Worm (Caenorhabditis elegans) whole organism, early embryonic: Measurements from ENCODE around the gene K08B12.1.
A peak's percentile ranks its signal among the peaks of the same experiment; 100 is the strongest.

Experiments
- B0310.2 ChIP-seq: sonication (generic microtip); optimal IDR thresholded peaks from 2 replicates; lab custom pipeline; 2016; ENCODE audit warnings: mild to moderate bottlenecking, missing genetic modification characterization, missing compliant biosample characterization
- F13C5.2 ChIP-seq: sonication (generic microtip); optimal IDR thresholded peaks from 2 replicates; lab custom pipeline; 2017; ENCODE audit warnings: mild to moderate bottlenecking, missing genetic modification characterization, inconsistent platforms, missing compliant biosample characterization
- aly-1 ChIP-seq: sonication (generic microtip); optimal IDR thresholded peaks from 2 replicates; lab custom pipeline; 2016; ENCODE audit warnings: missing genetic modification characterization, missing compliant biosample characterization
- ama-1 ChIP-seq: fragments of 150-350 bp; optimal IDR thresholded peaks from 2 replicates; lab custom pipeline; 2014
- ceh-13 ChIP-seq: fragments of 200-800 bp; sonication (Bioruptor generic); optimal IDR thresholded peaks from 2 replicates; lab custom pipeline; 2018; ENCODE audit warnings: mild to moderate bottlenecking, missing genetic modification characterization, missing compliant biosample characterization
- ceh-36 ChIP-seq: sonication (generic microtip); optimal IDR thresholded peaks from 2 replicates; lab custom pipeline; 2016; ENCODE audit warnings: missing genetic modification characterization, inconsistent platforms, missing compliant biosample characterization
- ets-7 ChIP-seq: sonication (generic microtip); optimal IDR thresholded peaks from 2 replicates; lab custom pipeline; 2016; ENCODE audit warnings: missing genotype, missing genetic modification characterization, missing compliant biosample characterization
- flt-1 ChIP-seq: fragments of 200-800 bp; sonication (Bioruptor generic); IDR thresholded peaks from 2 replicates; pipeline ENCODE4 v1.3.6; 2022; ENCODE audit warnings: missing genetic modification characterization, missing compliant biosample characterization
- hmbx-1 ChIP-seq: sonication (generic microtip); optimal IDR thresholded peaks from 2 replicates; lab custom pipeline; 2016; ENCODE audit warnings: mild to moderate bottlenecking, missing genetic modification characterization, missing compliant biosample characterization
- hmg-4 ChIP-seq: fragments of 200-800 bp; sonication (Bioruptor generic); optimal IDR thresholded peaks from 2 replicates; lab custom pipeline; 2018; ENCODE audit warnings: mild to moderate bottlenecking, missing genetic modification characterization, missing compliant biosample characterization
- hnd-1 ChIP-seq: sonication (generic microtip); optimal IDR thresholded peaks from 2 replicates; lab custom pipeline; 2016; ENCODE audit warnings: missing genetic modification characterization, missing compliant biosample characterization
- pes-1 ChIP-seq: fragments of 200-800 bp; sonication (Bioruptor generic); IDR thresholded peaks from 2 replicates; pipeline ENCODE4 v1.3.6; 2022; ENCODE audit warnings: missing genetic modification reagents, missing genetic modification characterization, missing compliant biosample characterization
- scrt-1 ChIP-seq: fragments of 200-800 bp; sonication (Bioruptor generic); IDR thresholded peaks from 2 replicates; pipeline ENCODE4 v1.3.6; 2022; ENCODE audit warnings: missing genetic modification characterization, missing compliant biosample characterization
- sea-1 ChIP-seq: fragments of 200-800 bp; sonication (Bioruptor generic); conservative IDR thresholded peaks from 2 replicates; pipeline ENCODE4 v1.3.6; 2022; ENCODE audit warnings: missing genetic modification characterization, missing compliant biosample characterization
- tbx-11 ChIP-seq: fragments of 200-800 bp; sonication (Bioruptor generic); IDR thresholded peaks from 2 replicates; pipeline ENCODE4 v1.3.6; 2022; ENCODE audit warnings: missing genetic modification characterization, missing compliant biosample characterization
- tbx-37 ChIP-seq: fragments of 200-800 bp; sonication (Bioruptor generic); conservative IDR thresholded peaks from 2 replicates; pipeline ENCODE4 v1.3.6; 2022; ENCODE audit warnings: missing genetic modification reagents, missing genetic modification characterization, missing compliant biosample characterization
- tra-4 ChIP-seq: sonication (generic microtip); optimal IDR thresholded peaks from 2 replicates; lab custom pipeline; 2017; ENCODE audit warnings: missing genetic modification characterization, missing compliant biosample characterization

Gene K08B12.1

DNA sequence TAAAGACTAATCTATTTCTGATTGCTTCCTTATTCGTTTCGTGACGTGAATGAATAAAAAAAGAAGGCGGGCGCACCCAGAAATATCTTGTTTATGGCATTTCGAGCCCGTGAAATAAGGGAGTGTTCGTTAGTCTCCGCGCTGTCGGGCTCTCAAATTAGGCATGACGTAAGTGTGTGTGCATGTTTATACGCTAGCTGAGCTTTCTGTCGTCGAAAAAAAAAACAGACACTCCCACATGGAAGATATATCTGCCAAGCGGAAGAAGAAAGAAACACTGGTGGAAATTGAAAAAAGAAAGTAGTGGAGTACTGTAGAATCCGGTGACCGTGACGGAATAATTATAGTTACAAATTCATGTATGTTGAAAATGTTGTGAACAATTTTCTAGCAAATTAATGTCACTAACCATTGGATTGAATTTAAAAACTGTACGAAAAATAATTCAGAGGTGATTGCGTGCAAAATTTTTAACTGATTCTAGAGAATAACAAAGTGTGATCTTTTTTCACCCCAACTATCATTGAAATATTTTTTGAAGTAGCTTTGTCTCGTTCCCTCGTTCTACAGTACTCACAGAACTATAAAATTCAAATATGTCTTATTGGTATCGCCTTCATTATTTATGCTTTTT, 34.1 kb upstream of the K08B12.1 start:
- TF ChIP-seq B0310.2 (tag; lab: Kevin White, UChicago): no peak
- TF ChIP-seq ceh-36 (tag; lab: Kevin White, UChicago): no peak
- TF ChIP-seq tbx-37: no peak
- TF ChIP-seq scrt-1: no peak
- no peak for TF ChIP-seq hnd-1
- TF ChIP-seq aly-1 (tag; lab: Kevin White, UChicago): no peak
- TF ChIP-seq flt-1 (GFP tag; lab: Robert Waterston, UW): no peak
- TF ChIP-seq ceh-13 (GFP tag; lab: Kevin White, UChicago): no peak
- TF ChIP-seq pes-1 (GFP tag; lab: Robert Waterston, UW): no peak
- TF ChIP-seq hmg-4 (GFP tag; lab: Kevin White, UChicago): no peak
- no peak for TF ChIP-seq F13C5.2 (tag; lab: Kevin White, UChicago)
- TF ChIP-seq tbx-11: no peak
- TF ChIP-seq hmbx-1: no peak
- TF ChIP-seq sea-1 (GFP tag; lab: Robert Waterston, UW): no peak
- TF ChIP-seq tra-4 (tag; lab: Kevin White, UChicago): no peak
- no peak for TF ChIP-seq ama-1 (lab: Kevin White, UChicago)
- no peak for TF ChIP-seq ets-7 (tag; lab: Kevin White, UChicago)

DNA sequence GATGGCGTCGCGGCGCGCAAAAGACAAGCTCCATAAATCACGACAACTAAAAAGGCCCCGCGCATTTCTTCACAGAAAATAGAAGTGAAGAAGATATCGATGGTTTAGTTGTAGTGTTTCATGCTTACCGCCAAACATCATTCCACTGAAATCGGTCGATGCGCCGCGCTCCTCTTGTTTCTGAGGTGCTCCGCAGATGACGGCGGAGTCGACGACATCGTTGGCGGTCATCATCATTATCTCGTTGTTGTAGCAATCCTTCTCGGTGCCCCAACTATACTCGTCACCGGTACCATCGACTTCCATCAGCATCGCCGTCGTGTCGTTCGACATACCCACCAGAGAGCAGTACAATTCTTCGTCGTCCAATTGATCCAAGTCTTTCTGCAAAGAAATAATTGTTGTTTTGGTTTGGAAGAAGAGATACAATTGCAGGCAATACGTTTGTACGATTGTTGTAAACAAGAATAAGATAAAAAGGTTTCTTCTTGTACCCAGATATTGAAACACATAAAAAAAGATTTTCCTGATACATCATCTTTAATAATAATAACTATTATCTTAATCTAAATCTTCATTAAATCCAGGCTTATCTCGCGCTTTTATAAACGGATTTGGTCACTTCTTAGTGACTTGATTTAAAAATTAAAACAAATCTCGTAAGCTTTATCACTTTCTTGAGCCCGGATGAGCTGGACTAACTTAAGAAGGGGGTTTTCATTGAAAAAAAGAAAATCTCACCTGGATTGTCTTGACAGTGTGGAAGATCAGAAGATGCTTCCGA, 33.2 kb upstream of the K08B12.1 start:
- no peak for TF ChIP-seq ets-7 (tag; lab: Kevin White, UChicago)
- TF ChIP-seq hmbx-1: no peak
- no peak for TF ChIP-seq aly-1 (tag; lab: Kevin White, UChicago)
- no peak for TF ChIP-seq sea-1 (GFP tag; lab: Robert Waterston, UW)
- TF ChIP-seq F13C5.2 (tag; lab: Kevin White, UChicago): no peak
- no peak for TF ChIP-seq hmg-4 (GFP tag; lab: Kevin White, UChicago)
- TF ChIP-seq tbx-11: no peak
- TF ChIP-seq ceh-13 (GFP tag; lab: Kevin White, UChicago): no peak
- TF ChIP-seq pes-1 (GFP tag; lab: Robert Waterston, UW): no peak
- no peak for TF ChIP-seq tbx-37
- no peak for TF ChIP-seq flt-1 (GFP tag; lab: Robert Waterston, UW)
- no peak for TF ChIP-seq tra-4 (tag; lab: Kevin White, UChicago)

- TF ChIP-seq scrt-1: no peak
- TF ChIP-seq pes-1 (GFP tag; lab: Robert Waterston, UW): 0 out of 2 replicates have a peak, but pooled peaks have one; percentile 31
- peak; percentile 13 for TF ChIP-seq tra-4 (tag; lab: Kevin White, UChicago)
Observed at ce11 chrV:6226530-6227125, 32.5 kb upstream of the K08B12.1 start, which contains the start of gene W06H8.6. W06H8.6 (minus strand) TSS chrV:6227010.

ce11 chrV:6227326-6228246, 31.6 kb upstream of the K08B12.1 start:
- TF ChIP-seq scrt-1: 0 out of 2 replicates have a peak, but pooled peaks have one; percentile 44
- no peak for TF ChIP-seq hmbx-1
- TF ChIP-seq ama-1 (lab: Kevin White, UChicago): peak; percentile 70
- TF ChIP-seq ets-7 (tag; lab: Kevin White, UChicago): no peak
- TF ChIP-seq flt-1 (GFP tag; lab: Robert Waterston, UW): 0 out of 2 replicates have a peak, but pooled peaks have one; percentile 32
- TF ChIP-seq tbx-37: 0 out of 2 replicates have a peak, but pooled peaks have one; percentile 6
- TF ChIP-seq F13C5.2 (tag; lab: Kevin White, UChicago): peak; percentile 73
- TF ChIP-seq aly-1 (tag; lab: Kevin White, UChicago): peak; percentile 50
- no peak for TF ChIP-seq tra-4 (tag; lab: Kevin White, UChicago)
- peak; percentile 68 for TF ChIP-seq hmg-4 (GFP tag; lab: Kevin White, UChicago)
- TF ChIP-seq sea-1 (GFP tag; lab: Robert Waterston, UW): 0 out of 2 replicates have a peak, but pooled peaks have one; percentile 29
- peak; percentile 62; the same call in 1 of the 2 replicates for TF ChIP-seq pes-1 (GFP tag; lab: Robert Waterston, UW)
- TF ChIP-seq tbx-11: no peak

ce11 chrV:6228400-6228895, 30.7 kb upstream of the K08B12.1 start:
- TF ChIP-seq ceh-13 (GFP tag; lab: Kevin White, UChicago): no peak
- no peak for TF ChIP-seq F13C5.2 (tag; lab: Kevin White, UChicago)
- no peak for TF ChIP-seq ama-1 (lab: Kevin White, UChicago)
- TF ChIP-seq scrt-1: no peak
- TF ChIP-seq ceh-36 (tag; lab: Kevin White, UChicago): no peak
- TF ChIP-seq B0310.2 (tag; lab: Kevin White, UChicago): no peak
- no peak for TF ChIP-seq hmg-4 (GFP tag; lab: Kevin White, UChicago)
- no peak for TF ChIP-seq aly-1 (tag; lab: Kevin White, UChicago)

DNA sequence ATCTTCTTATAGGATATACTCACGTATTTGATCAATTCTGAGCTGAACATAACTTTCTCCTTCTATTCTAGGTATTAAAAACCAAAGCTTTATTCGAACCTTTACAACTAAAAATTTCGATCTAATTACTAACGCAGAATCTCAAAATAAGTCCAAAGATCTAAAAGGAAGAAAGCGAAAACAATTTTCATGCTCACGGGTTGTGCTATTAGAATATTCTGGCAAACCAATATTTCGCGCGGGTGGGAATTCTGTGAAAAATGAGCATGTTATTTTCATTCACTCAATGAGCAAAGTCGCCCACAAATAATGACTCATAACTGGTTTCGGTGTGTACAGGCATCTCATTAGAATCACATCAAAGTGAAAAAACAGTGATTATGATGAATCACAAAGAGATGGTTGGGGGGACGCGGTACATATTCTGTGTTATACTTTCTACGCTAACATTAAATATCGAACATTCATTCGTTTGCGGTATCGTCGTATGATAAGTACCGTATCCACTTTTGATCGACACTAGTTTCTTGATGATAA, 30.2 kb upstream of the K08B12.1 start:
- TF ChIP-seq hmg-4 (GFP tag; lab: Kevin White, UChicago) (no peak), sea-1 (GFP tag; lab: Robert Waterston, UW) (no peak), hnd-1 (no peak), scrt-1 (no peak), tra-4 (tag; lab: Kevin White, UChicago) (no peak), flt-1 (GFP tag; lab: Robert Waterston, UW) (no peak), B0310.2 (tag; lab: Kevin White, UChicago) (no peak), tbx-11 (no peak), tbx-37 (no peak), pes-1 (GFP tag; lab: Robert Waterston, UW) (no peak), aly-1 (tag; lab: Kevin White, UChicago) (no peak), ceh-13 (GFP tag; lab: Kevin White, UChicago) (no peak), hmbx-1 (no peak), ama-1 (lab: Kevin White, UChicago) (no peak), F13C5.2 (tag; lab: Kevin White, UChicago) (no peak), ets-7 (tag; lab: Kevin White, UChicago) (no peak)
